Worm (Caenorhabditis elegans) whole organism, L1 larva: ENCODE data around the gene ZK856.14.

Source experiments
- fkh-10 ChIP-seq: sonication (generic microtip); optimal IDR thresholded peaks from 2 replicates; lab custom pipeline; 2017; ENCODE audit warnings: missing biosample characterization, missing genetic modification reagents, missing genetic modification characterization
- fkh-4 ChIP-seq: sonication (generic microtip); optimal IDR thresholded peaks from 2 replicates; lab custom pipeline; 2016; ENCODE audit warnings: missing compliant biosample characterization, missing genetic modification characterization, borderline replicate concordance
- irx-1 ChIP-seq: sonication (generic microtip); optimal IDR thresholded peaks from 2 replicates; lab custom pipeline; 2016; ENCODE audit warnings: missing genetic modification characterization, missing compliant biosample characterization
- isw-1 ChIP-seq: fragments of 200-800 bp; sonication (Bioruptor generic); IDR thresholded peaks from 2 replicates; pipeline ENCODE4 v1.3.6; 2022; ENCODE audit warnings: missing genetic modification characterization, missing compliant biosample characterization
- jun-1 ChIP-seq: fragments of 150-350 bp; optimal IDR thresholded peaks from 2 replicates; lab custom pipeline; 2014; ENCODE audit warnings: missing biosample characterization, missing genetic modification reagents, missing genetic modification characterization
- lin-13 ChIP-seq: fragments of 150-350 bp; optimal IDR thresholded peaks from 2 replicates; lab custom pipeline; 2014; ENCODE audit warnings: missing biosample characterization, missing genetic modification reagents, missing genetic modification characterization
- mdl-1 ChIP-seq, 2 experiments: fragments of 150-350 bp; optimal IDR thresholded peaks; 2 replicates each; lab custom pipeline; 2014 to 2017; ENCODE audit warnings: missing biosample characterization in 2 of 2, missing genetic modification characterization in 2 of 2, inconsistent platforms in 1 of 2
- nhr-11 ChIP-seq: fragments of 150-350 bp; optimal IDR thresholded peaks from 2 replicates; lab custom pipeline; 2014; ENCODE audit warnings: missing biosample characterization, missing genetic modification characterization
- nhr-237 ChIP-seq: fragments of 150-350 bp; optimal IDR thresholded peaks from 2 replicates; lab custom pipeline; 2014; ENCODE audit warnings: missing biosample characterization, missing genetic modification characterization
- nhr-77 ChIP-seq: fragments of 150-350 bp; optimal IDR thresholded peaks from 2 replicates; lab custom pipeline; 2014; ENCODE audit warnings: missing biosample characterization, missing genetic modification characterization
- snpc-4 ChIP-seq: fragments of 150-350 bp; optimal IDR thresholded peaks from 2 replicates; lab custom pipeline; 2014; ENCODE audit warnings: missing biosample characterization, missing genetic modification characterization
- sox-4 ChIP-seq: sonication (generic microtip); optimal IDR thresholded peaks from 2 replicates; lab custom pipeline; 2016; ENCODE audit warnings: missing genetic modification characterization, missing compliant biosample characterization
- unc-62 ChIP-seq: fragments of 150-350 bp; optimal IDR thresholded peaks from 2 replicates; lab custom pipeline; 2014; ENCODE audit warnings: missing biosample characterization, missing genetic modification reagents, missing genetic modification characterization

ce11 chrV:10265019-10265418 is 48.2 kb downstream of the ZK856.14 start:
- TF ChIP-seq snpc-4 (tag; lab: Kevin White, UChicago) (no peak), jun-1 (no peak), unc-62 (GFP tag; lab: Kevin White, UChicago) (no peak), sox-4 (tag; lab: Kevin White, UChicago) (no peak), nhr-237 (tag; lab: Kevin White, UChicago) (no peak), nhr-77 (tag; lab: Kevin White, UChicago) (no peak), lin-13 (GFP tag; lab: Kevin White, UChicago) (no peak), irx-1 (tag; lab: Kevin White, UChicago) (no peak), nhr-11 (tag; lab: Kevin White, UChicago) (no peak), isw-1 (GFP tag; lab: Robert Waterston, UW) (no peak), fkh-10 (no peak), mdl-1 (tag; optimal IDR thresholded peaks at IDR 0.05; lab: Kevin White, UChicago) (no peak), fkh-4 (no peak)
